Worm (Caenorhabditis elegans) whole organism, L4 larva: ENCODE results near the gene fbxa-32.

Source experiments
- D1046.2 ChIP-seq: fragments of 200-800 bp; sonication (Bioruptor generic); IDR thresholded peaks from 2 replicates; pipeline ENCODE4 v1.3.6; 2022; ENCODE audit warnings: missing genetic modification characterization, missing compliant biosample characterization
- F26F4.8 ChIP-seq: fragments of 200-800 bp; sonication (Bioruptor generic); conservative IDR thresholded peaks from 2 replicates; pipeline ENCODE4 v1.3.6; 2022; ENCODE audit warnings: missing genetic modification characterization, missing compliant biosample characterization
- F37D6.2 ChIP-seq: sonication (generic microtip); optimal IDR thresholded peaks from 2 replicates; lab custom pipeline; 2016; ENCODE audit warnings: mild to moderate bottlenecking, missing genetic modification characterization, missing compliant biosample characterization
- F44E2.7 ChIP-seq: fragments of 200-800 bp; sonication (Bioruptor generic); IDR thresholded peaks from 2 replicates; pipeline ENCODE4 v2.1.2; 2022; ENCODE audit warnings: missing genetic modification characterization, missing compliant biosample characterization
- Y48G9A.11 ChIP-seq: fragments of 200-800 bp; sonication (Bioruptor generic); IDR thresholded peaks from 2 replicates; pipeline ENCODE4 v1.3.6; 2022; ENCODE audit warnings: missing genetic modification reagents, missing genetic modification characterization, missing compliant biosample characterization
- ZK337.2 ChIP-seq: fragments of 200-800 bp; sonication (Bioruptor generic); IDR thresholded peaks from 2 replicates; pipeline ENCODE4 v1.3.6; 2022; ENCODE audit warnings: missing genetic modification reagents, missing genetic modification characterization, missing compliant biosample characterization
- arid-1 ChIP-seq: fragments of 200-800 bp; sonication (Bioruptor generic); conservative IDR thresholded peaks from 2 replicates; pipeline ENCODE4 v1.3.6; 2022; ENCODE audit warnings: missing genetic modification reagents, missing genetic modification characterization, missing compliant biosample characterization
- ceh-28 ChIP-seq: fragments of 150-350 bp; optimal IDR thresholded peaks from 2 replicates; lab custom pipeline; 2014; ENCODE audit warnings: missing biosample characterization, missing genetic modification reagents, missing genetic modification characterization
- ceh-44 ChIP-seq: fragments of 200-800 bp; sonication (Bioruptor generic); IDR thresholded peaks from 2 replicates; pipeline ENCODE4 v1.3.6; 2022; ENCODE audit warnings: missing genetic modification reagents, missing genetic modification characterization, missing compliant biosample characterization
- ceh-62 ChIP-seq: sonication (generic microtip); optimal IDR thresholded peaks from 2 replicates; lab custom pipeline; 2017; ENCODE audit warnings: missing biosample characterization, missing genetic modification characterization
- ceh-82 ChIP-seq: sonication (generic microtip); optimal IDR thresholded peaks from 2 replicates; lab custom pipeline; 2017; ENCODE audit warnings: missing biosample characterization, missing genetic modification characterization
- ces-1 ChIP-seq: fragments of 150-350 bp; sonication (generic microtip); optimal IDR thresholded peaks from 4 replicates; lab custom pipeline; 2014; ENCODE audit warnings: missing biosample characterization, missing genetic modification reagents, missing genetic modification characterization
- cey-2 ChIP-seq: sonication (generic microtip); optimal IDR thresholded peaks from 3 replicates; lab custom pipeline; 2017; ENCODE audit warnings: missing genetic modification characterization, mild to moderate bottlenecking, missing compliant biosample characterization, antibody characterized with exemption, borderline replicate concordance; ENCODE audit not compliant: insufficient read depth
- daf-16 ChIP-seq, 3 experiments: sonication (generic microtip); optimal IDR thresholded peaks; 2 replicates each; lab custom pipeline; 2016 to 2017; ENCODE audit warnings: missing genetic modification characterization in 3 of 3, missing genetic modification reagents in 3 of 3, mild to moderate bottlenecking in 2 of 3, missing compliant biosample characterization in 2 of 3, missing biosample characterization in 1 of 3, moderate library complexity in 1 of 3
- dmd-6 ChIP-seq: fragments of 200-800 bp; sonication (Bioruptor generic); IDR thresholded peaks from 2 replicates; pipeline ENCODE4 v1.3.6; 2022; ENCODE audit warnings: missing genetic modification reagents, missing genetic modification characterization, missing compliant biosample characterization
- dve-1 ChIP-seq: sonication (generic microtip); optimal IDR thresholded peaks from 2 replicates; lab custom pipeline; 2017; ENCODE audit warnings: antibody characterized with exemption, mild to moderate bottlenecking, missing genetic modification characterization, missing compliant biosample characterization; ENCODE audit not compliant: insufficient read depth
- hlh-11 ChIP-seq: fragments of 200-800 bp; sonication (Bioruptor generic); optimal IDR thresholded peaks from 2 replicates; lab custom pipeline; 2018; ENCODE audit warnings: mild to moderate bottlenecking, missing genetic modification characterization, missing compliant biosample characterization
- hlh-30 ChIP-seq: sonication (generic microtip); optimal IDR thresholded peaks from 2 replicates; lab custom pipeline; 2017; ENCODE audit warnings: antibody characterized with exemption, mild to moderate bottlenecking, missing genetic modification characterization, missing compliant biosample characterization; ENCODE audit not compliant: insufficient read depth
- hmg-1.1 ChIP-seq: fragments of 200-800 bp; sonication (Bioruptor generic); IDR thresholded peaks from 2 replicates; pipeline ENCODE4 v1.3.6; 2022; ENCODE audit warnings: missing genetic modification reagents, missing genetic modification characterization, missing compliant biosample characterization
- lin-13 ChIP-seq: fragments of 150-350 bp; optimal IDR thresholded peaks from 2 replicates; lab custom pipeline; 2014; ENCODE audit warnings: missing biosample characterization, missing genetic modification reagents, missing genetic modification characterization
- lin-29 ChIP-seq: fragments of 200-800 bp; sonication (Bioruptor generic); IDR thresholded peaks from 2 replicates; pipeline ENCODE4 v1.3.6; 2022; ENCODE audit warnings: missing genetic modification reagents, missing genetic modification characterization, missing compliant biosample characterization
- lin-38 ChIP-seq: fragments of 200-800 bp; sonication (Bioruptor generic); IDR thresholded peaks from 2 replicates; pipeline ENCODE4 v1.3.6; 2022; ENCODE audit warnings: missing genetic modification reagents, missing genetic modification characterization, missing compliant biosample characterization
- lin-39 ChIP-seq: fragments of 150-350 bp; optimal IDR thresholded peaks from 2 replicates; lab custom pipeline; 2014; ENCODE audit warnings: missing biosample characterization, missing genetic modification reagents, missing genetic modification characterization
- lir-3 ChIP-seq: sonication (generic microtip); optimal IDR thresholded peaks from 2 replicates; lab custom pipeline; 2016; ENCODE audit warnings: mild to moderate bottlenecking, missing genetic modification characterization, missing compliant biosample characterization
- lsy-2 ChIP-seq, 2 experiments: fragments of 150-350 bp in 1 of 2; sonication (generic microtip) in 1 of 2; optimal IDR thresholded peaks; 2 replicates each; lab custom pipeline; 2014 to 2017; ENCODE audit warnings: missing biosample characterization in 2 of 2, missing genetic modification characterization in 2 of 2
- mdl-1 ChIP-seq, 2 experiments: fragments of 150-350 bp in 1 of 2; sonication (generic microtip) in 1 of 2; optimal IDR thresholded peaks; 2 replicates each; lab custom pipeline; 2014 to 2017; ENCODE audit warnings: missing biosample characterization in 2 of 2, missing genetic modification characterization in 2 of 2
- mep-1 ChIP-seq: fragments of 150-350 bp; sonication (generic microtip); optimal IDR thresholded peaks from 3 replicates; lab custom pipeline; 2014; ENCODE audit warnings: missing biosample characterization, missing genetic modification characterization
- mxl-2 ChIP-seq: fragments of 200-800 bp; sonication (Bioruptor generic); conservative IDR thresholded peaks from 2 replicates; pipeline ENCODE4 v1.3.6; 2022; ENCODE audit warnings: missing genetic modification reagents, missing genetic modification characterization, missing compliant biosample characterization
- mxl-3 ChIP-seq: fragments of 200-800 bp; sonication (Bioruptor generic); optimal IDR thresholded peaks from 2 replicates; lab custom pipeline; 2018; ENCODE audit warnings: mild to moderate bottlenecking, missing genetic modification characterization, missing compliant biosample characterization
- nhr-237 ChIP-seq: sonication (generic microtip); optimal IDR thresholded peaks from 2 replicates; lab custom pipeline; 2017; ENCODE audit warnings: missing biosample characterization, missing genetic modification characterization
- nhr-25 ChIP-seq: sonication (generic microtip); optimal IDR thresholded peaks from 2 replicates; lab custom pipeline; 2017; ENCODE audit warnings: missing genetic modification characterization, mild to moderate bottlenecking, missing compliant biosample characterization, antibody characterized with exemption, moderate library complexity, borderline replicate concordance; ENCODE audit not compliant: insufficient read depth
- nhr-28 ChIP-seq: fragments of 150-350 bp; optimal IDR thresholded peaks from 2 replicates; lab custom pipeline; 2014; ENCODE audit warnings: missing biosample characterization, missing genetic modification characterization
- nhr-42 ChIP-seq: fragments of 200-800 bp; sonication (Bioruptor generic); IDR thresholded peaks from 2 replicates; pipeline ENCODE4 v1.3.6; 2022; ENCODE audit warnings: missing genetic modification characterization, missing compliant biosample characterization
- nhr-48 ChIP-seq: sonication (generic microtip); optimal IDR thresholded peaks from 2 replicates; lab custom pipeline; 2016; ENCODE audit warnings: mild to moderate bottlenecking, missing genetic modification characterization, missing compliant biosample characterization
- pha-4 ChIP-seq, 2 experiments: fragments of 150-350 bp in 1 of 2; fragments of 200-800 bp in 1 of 2; sonication (Bioruptor generic) in 1 of 2; IDR thresholded peaks in 1 of 2; optimal IDR thresholded peaks in 1 of 2; 2 replicates each; pipeline versions ENCODE4 v1.3.6 to Lab custom; 2014 to 2022; ENCODE audit warnings: missing genetic modification characterization in 2 of 2, missing genetic modification reagents in 2 of 2, missing biosample characterization in 1 of 2, missing compliant biosample characterization in 1 of 2
- php-3 ChIP-seq: fragments of 200-800 bp; sonication (Bioruptor generic); IDR thresholded peaks from 2 replicates; pipeline ENCODE4 v1.3.6; 2022; ENCODE audit warnings: missing genetic modification reagents, missing genetic modification characterization, missing compliant biosample characterization
- pqm-1 ChIP-seq: sonication (generic microtip); optimal IDR thresholded peaks from 2 replicates; lab custom pipeline; 2017; ENCODE audit warnings: missing biosample characterization, missing genetic modification characterization
- spr-1 ChIP-seq: sonication (generic microtip); optimal IDR thresholded peaks from 2 replicates; lab custom pipeline; 2016; ENCODE audit warnings: mild to moderate bottlenecking, missing genetic modification characterization, missing compliant biosample characterization
- unc-130 ChIP-seq: sonication (generic microtip); optimal IDR thresholded peaks from 2 replicates; lab custom pipeline; 2016; ENCODE audit warnings: missing genetic modification reagents, missing genetic modification characterization, missing compliant biosample characterization
- unc-62 ChIP-seq, 3 experiments: fragments of 150-350 bp in 1 of 3; sonication (generic microtip); optimal IDR thresholded peaks in 2 of 3; peaks in 1 of 3; 1 replicate in 1 of 3; 2 replicates in 2 of 3; lab custom pipeline; 2014 to 2017; ENCODE audit warnings: missing biosample characterization in 3 of 3, missing genetic modification characterization in 3 of 3, missing genetic modification reagents in 3 of 3, missing genotype in 1 of 3
- zfp-2 ChIP-seq: sonication (generic microtip); optimal IDR thresholded peaks from 2 replicates; lab custom pipeline; 2016; ENCODE audit warnings: mild to moderate bottlenecking, missing genetic modification characterization, missing compliant biosample characterization
- ztf-11 ChIP-seq: fragments of 150-350 bp; optimal IDR thresholded peaks from 2 replicates; lab custom pipeline; 2014; ENCODE audit warnings: missing biosample characterization, missing genetic modification characterization

Gene fbxa-32

DNA sequence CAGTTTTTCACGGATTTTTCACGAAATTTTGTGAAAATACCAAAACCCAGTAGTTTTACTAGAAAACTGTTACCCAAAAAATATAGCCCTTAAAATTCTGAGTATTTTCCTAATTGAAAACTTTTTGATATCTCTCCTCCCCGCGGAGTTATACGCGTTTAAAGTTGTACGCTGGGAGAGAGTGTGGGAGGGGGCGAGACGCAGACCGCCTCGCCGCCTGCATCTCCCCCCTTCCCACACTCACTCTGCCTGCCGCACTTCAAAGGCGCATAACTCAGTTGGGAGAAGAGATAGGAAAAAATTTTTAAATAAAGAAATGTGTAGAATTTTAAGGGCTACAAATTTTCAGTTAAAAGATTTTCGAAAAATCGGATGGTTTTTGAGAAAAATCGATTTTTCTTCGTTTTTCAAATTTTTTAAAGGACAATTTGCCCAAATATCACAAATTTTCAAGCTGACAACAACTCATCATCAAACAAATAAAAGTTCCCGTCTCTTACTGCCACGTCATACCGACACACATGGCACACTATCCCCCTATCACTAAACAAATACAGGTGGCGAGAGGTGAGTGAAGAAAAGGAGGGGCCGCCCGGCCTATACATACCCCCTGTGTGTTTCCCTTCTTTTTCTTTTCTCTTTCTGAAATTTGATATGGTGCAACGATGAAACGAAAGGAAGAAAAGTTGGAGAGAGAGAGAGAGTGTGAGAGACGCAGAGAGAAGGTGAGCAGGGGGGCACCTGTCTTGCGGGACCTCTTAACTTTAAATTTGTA is 45.5 kb downstream of the fbxa-32 start (continued):
- TF ChIP-seq D1046.2 (GFP tag; lab: Robert Waterston, UW) (no peak), spr-1 (tag; lab: Kevin White, UChicago) (no peak), mep-1 (tag; lab: Kevin White, UChicago) (peak; percentile 46), mxl-2 (GFP tag; lab: Robert Waterston, UW) (no peak), ceh-44 (GFP tag; lab: Robert Waterston, UW) (no peak), lin-39 (tag; lab: Kevin White, UChicago) (no peak), unc-130 (GFP tag; lab: Kevin White, UChicago) (no peak), lsy-2 (tag; optimal IDR thresholded peaks at IDR 0.05; lab: Kevin White, UChicago) (peak in 1 of 2 experiments; percentile 31), hlh-30 (tag; lab: Kevin White, UChicago) (peak; percentile 4), lir-3 (tag; lab: Kevin White, UChicago) (no peak), nhr-237 (tag; lab: Kevin White, UChicago) (no peak), daf-16 (GFP tag; optimal IDR thresholded peaks at IDR 0.05; lab: Kevin White, UChicago) (no peak), daf-16 (tag; optimal IDR thresholded peaks at IDR 0.05; lab: Kevin White, UChicago) (peak; percentile 50), ZK337.2 (GFP tag; lab: Robert Waterston, UW) (no peak), hmg-1.1 (no peak), dmd-6 (GFP tag; lab: Robert Waterston, UW) (no peak), ceh-82 (tag; lab: Kevin White, UChicago) (no peak), lin-29 (GFP tag; lab: Robert Waterston, UW) (no peak), pqm-1 (tag; lab: Kevin White, UChicago) (peak; percentile 32)

DNA sequence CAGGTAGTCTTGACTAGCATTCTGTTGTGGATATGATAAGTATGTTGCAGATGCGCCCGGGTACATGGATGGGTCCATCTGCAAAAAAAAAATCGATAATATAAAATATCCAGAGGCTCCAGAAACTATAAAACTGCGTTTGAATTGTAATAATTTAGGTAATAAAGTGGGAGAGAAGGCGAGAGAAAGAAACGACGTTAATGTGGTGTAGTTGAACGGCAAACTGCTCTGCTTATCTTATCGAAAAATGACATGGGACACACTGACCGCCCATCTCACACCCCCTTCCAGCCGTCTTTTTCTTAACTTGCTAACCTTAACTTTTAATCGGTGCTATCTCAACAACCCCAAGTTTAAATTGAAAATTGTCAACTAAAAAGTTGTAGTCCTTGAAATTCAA is 47.1 kb downstream of the fbxa-32 start:
- peak; percentile 5 for TF ChIP-seq hlh-30 (tag; lab: Kevin White, UChicago)
- peak; percentile 46 for TF ChIP-seq dmd-6 (GFP tag; lab: Robert Waterston, UW)
- TF ChIP-seq nhr-28 (tag; lab: Kevin White, UChicago) = peak; percentile 79
- TF ChIP-seq lin-13 = no peak
- TF ChIP-seq pqm-1 (tag; lab: Kevin White, UChicago) = peak; percentile 83
- TF ChIP-seq F26F4.8 (GFP tag; lab: Robert Waterston, UW) = no peak
- peak; percentile 8 for TF ChIP-seq dve-1 (tag; lab: Kevin White, UChicago)
- no peak for TF ChIP-seq lin-29 (GFP tag; lab: Robert Waterston, UW)
- TF ChIP-seq daf-16 (GFP tag; optimal IDR thresholded peaks at IDR 0.05; lab: Kevin White, UChicago) = no peak
- TF ChIP-seq daf-16 (tag; optimal IDR thresholded peaks at IDR 0.05; lab: Kevin White, UChicago) = peak; percentile 31
- peak; percentile 26 for TF ChIP-seq hlh-11
- TF ChIP-seq unc-62 (GFP tag; optimal IDR thresholded peaks at IDR 0.05 in 1 of 2; lab: Kevin White, UChicago) = peak in 1 of 2 experiments; percentile 51
- TF ChIP-seq unc-62 (tag; optimal IDR thresholded peaks at IDR 0.05; lab: Kevin White, UChicago) = no peak
- TF ChIP-seq ceh-28 (tag; lab: Kevin White, UChicago) = peak; percentile 25
- TF ChIP-seq, all 104 proteins: peak for 9

DNA sequence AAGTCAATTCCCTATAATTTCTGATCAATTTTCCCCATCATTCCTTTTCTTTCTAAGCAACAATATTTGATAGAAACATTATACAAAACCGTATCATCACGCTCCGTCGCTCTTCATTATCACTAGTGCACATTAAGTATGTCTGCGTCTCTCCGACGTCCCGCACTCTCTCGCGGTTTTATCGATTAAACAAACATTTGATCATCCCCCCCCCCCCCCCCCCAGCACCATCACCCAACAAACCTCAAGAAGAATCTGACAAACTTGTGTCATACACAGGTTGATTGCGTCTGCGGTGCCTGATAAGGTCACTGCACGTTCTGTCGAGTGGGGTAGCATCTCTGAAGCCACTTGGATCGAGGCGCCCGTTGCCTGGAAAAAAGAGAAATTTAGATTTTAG is 49.0 kb downstream of the fbxa-32 start:
- TF ChIP-seq pha-4 (GFP tag; IDR thresholded peaks at IDR 0.05; lab: Robert Waterston, UW) = peak; percentile 27; the same call in 1 of the 2 replicates
- no peak for TF ChIP-seq pha-4 (tag; optimal IDR thresholded peaks at IDR 0.05; lab: Kevin White, UChicago)
- TF ChIP-seq Y48G9A.11 (GFP tag; lab: Robert Waterston, UW) = no peak
- TF ChIP-seq hmg-1.1 = no peak
- TF ChIP-seq mxl-3 = peak; percentile 61
- no peak for TF ChIP-seq mdl-1 (tag; optimal IDR thresholded peaks at IDR 0.05; lab: Kevin White, UChicago)
- no peak for TF ChIP-seq nhr-48 (tag; lab: Kevin White, UChicago)
- TF ChIP-seq lin-38 = no peak
- TF ChIP-seq arid-1 = no peak
- TF ChIP-seq ceh-28 (tag; lab: Kevin White, UChicago) = no peak
- TF ChIP-seq ztf-11 (tag; lab: Kevin White, UChicago) = no peak
- TF ChIP-seq cey-2 (tag; lab: Kevin White, UChicago) = no peak
- no peak for TF ChIP-seq F37D6.2
- no peak for TF ChIP-seq nhr-42
- TF ChIP-seq F44E2.7 (GFP tag; lab: Robert Waterston, UW) = no peak
- peak; percentile 61 for TF ChIP-seq php-3
- no peak for TF ChIP-seq ces-1 (GFP tag; lab: Kevin White, UChicago)
- peak; percentile 6 for TF ChIP-seq dve-1 (tag; lab: Kevin White, UChicago)
- no peak for TF ChIP-seq ceh-62 (tag; lab: Kevin White, UChicago)
- TF ChIP-seq zfp-2 = no peak
- TF ChIP-seq nhr-25 (tag; lab: Kevin White, UChicago) = no peak
